Fruit fly (Drosophila melanogaster) whole organism, prepupa: ENCODE measurements around the gene tara.

Source experiments
- Blimp-1 ChIP-seq: fragments of 200-800 bp; sonication (Bioruptor generic); optimal IDR thresholded peaks from 3 replicates; lab custom pipeline; 2017; ENCODE audit warnings: missing biosample characterization, missing genetic modification characterization, mild to moderate bottlenecking, moderate library complexity, missing genetic modification reagents
- CG10631 ChIP-seq: fragments of 200-800 bp; sonication (Bioruptor generic); optimal IDR thresholded peaks from 2 replicates; lab custom pipeline; 2016; ENCODE audit warnings: missing biosample characterization, missing genetic modification characterization
- CG10669 ChIP-seq: fragments of 200-800 bp; sonication (Bioruptor generic); optimal IDR thresholded peaks from 3 replicates; lab custom pipeline; 2018; ENCODE audit warnings: missing biosample characterization, mild to moderate bottlenecking, missing genetic modification characterization, moderate library complexity
- CG11294 ChIP-seq: fragments of 200-800 bp; sonication (Bioruptor generic); IDR thresholded peaks from 2 replicates; pipeline ENCODE4 v1.3.6; 2022; ENCODE audit warnings: missing biosample characterization, missing genetic modification characterization
- CG11762 ChIP-seq: fragments of 200-800 bp; sonication (Bioruptor generic); optimal IDR thresholded peaks from 3 replicates; lab custom pipeline; 2016; ENCODE audit warnings: missing biosample characterization, missing genetic modification characterization; ENCODE audit not compliant: insufficient read depth
- CG11902 ChIP-seq: fragments of 200-800 bp; sonication (Bioruptor generic); optimal IDR thresholded peaks from 3 replicates; lab custom pipeline; 2016; ENCODE audit warnings: missing biosample characterization, missing genetic modification characterization
- CG1621 ChIP-seq: fragments of 200-800 bp; sonication (Bioruptor generic); optimal IDR thresholded peaks from 3 replicates; lab custom pipeline; 2018; ENCODE audit warnings: missing biosample characterization, mild to moderate bottlenecking, missing genetic modification characterization
- CG3032 ChIP-seq: fragments of 200-800 bp; optimal IDR thresholded peaks from 2 replicates; lab custom pipeline; 2019; ENCODE audit warnings: missing biosample characterization, mild to moderate bottlenecking, missing genetic modification characterization, moderate library complexity
- CG34406 ChIP-seq: fragments of 200-800 bp; sonication (Bioruptor generic); optimal IDR thresholded peaks from 3 replicates; lab custom pipeline; 2016; ENCODE audit warnings: missing biosample characterization, missing genetic modification characterization
- CG3919 ChIP-seq: fragments of 200-800 bp; sonication (Bioruptor generic); optimal IDR thresholded peaks from 3 replicates; lab custom pipeline; 2016; ENCODE audit warnings: missing biosample characterization, missing genetic modification characterization
- CG4318 ChIP-seq: fragments of 200-800 bp; sonication (Bioruptor generic); optimal IDR thresholded peaks from 3 replicates; lab custom pipeline; 2017; ENCODE audit warnings: missing biosample characterization, mild to moderate bottlenecking, missing genetic modification characterization
- CG6163 ChIP-seq: fragments of 200-800 bp; sonication (Bioruptor generic); IDR thresholded peaks from 3 replicates; pipeline ENCODE4 v1.3.6; 2022; ENCODE audit warnings: missing biosample characterization, missing genetic modification characterization
- CG6276 ChIP-seq: fragments of 200-800 bp; sonication (Bioruptor generic); optimal IDR thresholded peaks from 2 replicates; lab custom pipeline; 2017; ENCODE audit warnings: missing biosample characterization, mild to moderate bottlenecking, missing genetic modification characterization
- CG6792 ChIP-seq: fragments of 200-800 bp; sonication (Bioruptor generic); optimal IDR thresholded peaks from 3 replicates; lab custom pipeline; 2016; ENCODE audit warnings: missing biosample characterization, missing genetic modification characterization
- CG6808 ChIP-seq: fragments of 200-800 bp; sonication (Bioruptor generic); optimal IDR thresholded peaks from 3 replicates; lab custom pipeline; 2017; ENCODE audit warnings: missing biosample characterization, missing genetic modification characterization, mild to moderate bottlenecking, moderate library complexity, missing genetic modification reagents
- CG6854 ChIP-seq: fragments of 200-800 bp; sonication (Bioruptor generic); optimal IDR thresholded peaks from 2 replicates; lab custom pipeline; 2017; ENCODE audit warnings: missing biosample characterization, mild to moderate bottlenecking, missing genetic modification characterization
- CG7368 ChIP-seq: fragments of 200-800 bp; sonication (Bioruptor generic); optimal IDR thresholded peaks from 3 replicates; lab custom pipeline; 2016; ENCODE audit warnings: missing biosample characterization, missing genetic modification characterization
- CG8632 ChIP-seq: fragments of 200-800 bp; sonication (Bioruptor generic); optimal IDR thresholded peaks from 3 replicates; lab custom pipeline; 2016; ENCODE audit warnings: missing biosample characterization, missing genetic modification characterization
- Eip75B ChIP-seq: fragments of 200-800 bp; sonication (Bioruptor generic); optimal IDR thresholded peaks from 3 replicates; lab custom pipeline; 2016; ENCODE audit warnings: missing biosample characterization, missing genetic modification characterization
- Eip78C ChIP-seq: fragments of 200-800 bp; sonication (Bioruptor generic); peaks from one replicate; lab custom pipeline; 2016; ENCODE audit warnings: missing biosample characterization, missing genetic modification characterization
- Eip93F ChIP-seq: fragments of 200-800 bp; sonication (Bioruptor generic); optimal IDR thresholded peaks from 2 replicates; lab custom pipeline; 2016; ENCODE audit warnings: missing biosample characterization, mild to moderate bottlenecking, missing genetic modification characterization
- Ets96B ChIP-seq: fragments of 200-800 bp; optimal IDR thresholded peaks from 2 replicates; lab custom pipeline; 2019; ENCODE audit warnings: missing biosample characterization, mild to moderate bottlenecking, missing genetic modification characterization, moderate library complexity
- Gug ChIP-seq: fragments of 200-800 bp; sonication (Bioruptor generic); IDR thresholded peaks from 2 replicates; pipeline ENCODE4 v1.3.6; 2022; ENCODE audit warnings: missing biosample characterization, missing genetic modification characterization
- Hr38 ChIP-seq: sonication (Bioruptor generic); optimal IDR thresholded peaks from 2 replicates; lab custom pipeline; 2016; ENCODE audit warnings: missing biosample characterization, missing genetic modification characterization
- Hr39 ChIP-seq: fragments of 200-800 bp; sonication (Bioruptor generic); optimal IDR thresholded peaks from 2 replicates; lab custom pipeline; 2016; ENCODE audit warnings: missing biosample characterization, missing genetic modification characterization
- Hr4 ChIP-seq: fragments of 200-800 bp; sonication (Bioruptor generic); optimal IDR thresholded peaks from 3 replicates; lab custom pipeline; 2016; ENCODE audit warnings: missing biosample characterization, missing genetic modification characterization
- Lpt ChIP-seq: fragments of 200-800 bp; sonication (Bioruptor generic); optimal IDR thresholded peaks from 3 replicates; lab custom pipeline; 2016; ENCODE audit warnings: missing biosample characterization, missing genetic modification characterization
- OdsH ChIP-seq: fragments of 200-800 bp; sonication (Bioruptor generic); optimal IDR thresholded peaks from 3 replicates; lab custom pipeline; 2016; ENCODE audit warnings: missing biosample characterization, missing genetic modification characterization
- Smox ChIP-seq: fragments of 200-800 bp; sonication (Bioruptor generic); optimal IDR thresholded peaks from 3 replicates; lab custom pipeline; 2016; ENCODE audit warnings: missing biosample characterization, missing genetic modification characterization
- Sox102F ChIP-seq: fragments of 200-800 bp; sonication (Bioruptor generic); optimal IDR thresholded peaks from 2 replicates; lab custom pipeline; 2016; ENCODE audit warnings: missing biosample characterization, mild to moderate bottlenecking, missing genetic modification characterization
- Sox14 ChIP-seq: fragments of 200-800 bp; sonication (Bioruptor generic); optimal IDR thresholded peaks from 3 replicates; lab custom pipeline; 2016; ENCODE audit warnings: missing biosample characterization, missing genetic modification characterization
- achi ChIP-seq: fragments of 200-800 bp; sonication (Bioruptor generic); optimal IDR thresholded peaks from 3 replicates; lab custom pipeline; 2016; ENCODE audit warnings: missing biosample characterization, missing genetic modification characterization
- acj6 ChIP-seq: fragments of 200-800 bp; sonication (Bioruptor generic); optimal IDR thresholded peaks from 3 replicates; lab custom pipeline; 2016; ENCODE audit warnings: missing biosample characterization, missing genetic modification characterization
- cyc ChIP-seq: fragments of 200-800 bp; sonication (Bioruptor generic); optimal IDR thresholded peaks from 3 replicates; lab custom pipeline; 2016; ENCODE audit warnings: missing biosample characterization, missing genetic modification characterization
- dsx ChIP-seq: fragments of 200-800 bp; optimal IDR thresholded peaks from 3 replicates; lab custom pipeline; 2019; ENCODE audit warnings: missing biosample characterization, mild to moderate bottlenecking, missing genetic modification characterization, moderate library complexity; ENCODE audit not compliant: poor library complexity, severe bottlenecking
- esn ChIP-seq: fragments of 200-800 bp; sonication (Bioruptor generic); optimal IDR thresholded peaks from 2 replicates; lab custom pipeline; 2016; ENCODE audit warnings: missing biosample characterization, mild to moderate bottlenecking, missing genetic modification characterization, moderate library complexity
- fd59A ChIP-seq: fragments of 200-800 bp; sonication (Bioruptor generic); optimal IDR thresholded peaks from 2 replicates; lab custom pipeline; 2017; ENCODE audit warnings: missing biosample characterization, mild to moderate bottlenecking, missing genetic modification characterization, missing genetic modification reagents
- fd85E ChIP-seq: fragments of 200-800 bp; sonication (Bioruptor generic); optimal IDR thresholded peaks from 3 replicates; lab custom pipeline; 2016; ENCODE audit warnings: missing biosample characterization, missing genetic modification characterization
- lz ChIP-seq: fragments of 200-800 bp; sonication (Bioruptor generic); optimal IDR thresholded peaks from 3 replicates; lab custom pipeline; 2016; ENCODE audit warnings: missing biosample characterization, missing genetic modification characterization
- pdm3 ChIP-seq: fragments of 200-800 bp; sonication (Bioruptor generic); optimal IDR thresholded peaks from 3 replicates; lab custom pipeline; 2016; ENCODE audit warnings: missing biosample characterization, missing genetic modification characterization
- salr ChIP-seq, 2 experiments: fragments of 200-800 bp; sonication (Bioruptor generic); optimal IDR thresholded peaks; 3 replicates each; lab custom pipeline; 2016 to 2018; ENCODE audit warnings: missing biosample characterization in 2 of 2, missing genetic modification characterization in 2 of 2, mild to moderate bottlenecking in 1 of 2
- spab ChIP-seq: fragments of 200-800 bp; sonication (Bioruptor generic); optimal IDR thresholded peaks from 2 replicates; lab custom pipeline; 2017; ENCODE audit warnings: missing biosample characterization, mild to moderate bottlenecking, missing genetic modification characterization, missing genetic modification reagents
- ss ChIP-seq, 2 experiments: fragments of 200-800 bp; sonication (Bioruptor generic); optimal IDR thresholded peaks; 2 replicates in 1 of 2; 3 replicates in 1 of 2; lab custom pipeline; 2017 to 2018; ENCODE audit warnings: mild to moderate bottlenecking in 2 of 2, missing biosample characterization in 2 of 2, missing genetic modification characterization in 2 of 2, moderate library complexity in 1 of 2
- topi ChIP-seq: fragments of 200-800 bp; sonication (Bioruptor generic); optimal IDR thresholded peaks from 3 replicates; lab custom pipeline; 2016; ENCODE audit warnings: missing biosample characterization, missing genetic modification characterization

Gene tara

dm6 chr3R:16236713-16237641 is 11.5 kb downstream of the tara start (continued):
- TF ChIP-seq CG1621 (tag; lab: Kevin White, UChicago), result peak; percentile 86
- peak; percentile 95 for TF ChIP-seq pdm3
- TF ChIP-seq dsx (GFP tag; lab: Kevin White, UChicago), result peak; percentile 98
- peak; percentile 94 for TF ChIP-seq Sox102F (GFP tag; lab: Kevin White, UChicago)
- peak; percentile 92 for TF ChIP-seq Hr39 (GFP tag; lab: Kevin White, UChicago)
- TF ChIP-seq CG7368, result peak; percentile 96
- TF ChIP-seq topi (GFP tag; lab: Kevin White, UChicago), result peak; percentile 93
- peak; percentile 95 for TF ChIP-seq CG11762 (GFP tag; lab: Kevin White, UChicago)
- TF ChIP-seq Smox (GFP tag; lab: Kevin White, UChicago), result peak; percentile 93
- TF ChIP-seq spab, result peak; percentile 96
- peak; percentile 97 for TF ChIP-seq CG11902 (GFP tag; lab: Kevin White, UChicago)
- peak; percentile 94 for TF ChIP-seq lz (GFP tag; lab: Kevin White, UChicago)
- peak; percentile 95 for TF ChIP-seq fd59A
- TF ChIP-seq CG10631 (GFP tag; lab: Kevin White, UChicago), result peak; percentile 99
- TF ChIP-seq salr (GFP tag; optimal IDR thresholded peaks at IDR 0.05; lab: Kevin White, UChicago), result peak; percentile 91 to 98
- peak; percentile 98 for TF ChIP-seq acj6 (GFP tag; lab: Kevin White, UChicago)
- TF ChIP-seq CG10669 (GFP tag; lab: Kevin White, UChicago), result peak; percentile 97
- TF ChIP-seq Eip75B (GFP tag; lab: Kevin White, UChicago), result peak; percentile 81
- TF ChIP-seq Gug (GFP tag; lab: Robert Waterston, UW), result no peak
- TF ChIP-seq esn (GFP tag; lab: Kevin White, UChicago), result peak; percentile 97
- TF ChIP-seq Sox14 (GFP tag; lab: Kevin White, UChicago), result peak; percentile 93
- TF ChIP-seq CG6163 (GFP tag; lab: Robert Waterston, UW), result no peak
- TF ChIP-seq fd85E (GFP tag; lab: Kevin White, UChicago), result peak; percentile 94
- TF ChIP-seq CG6808 (GFP tag; lab: Kevin White, UChicago), result peak; percentile 96
- peak; percentile 95 for TF ChIP-seq cyc (GFP tag; lab: Kevin White, UChicago)
- peak; percentile 97 for TF ChIP-seq OdsH (GFP tag; lab: Kevin White, UChicago)
- TF ChIP-seq achi, result peak; percentile 97
- TF ChIP-seq Hr38 (GFP tag; lab: Kevin White, UChicago), result no peak
- peak; percentile 98 for TF ChIP-seq Eip78C (GFP tag; lab: Kevin White, UChicago)
- TF ChIP-seq ss (GFP tag; optimal IDR thresholded peaks at IDR 0.05; lab: Kevin White, UChicago), result peak; percentile 95 to 97

- TF ChIP-seq CG10631 (GFP tag; lab: Kevin White, UChicago) (peak; percentile 49), Eip93F (GFP tag; lab: Kevin White, UChicago) (no peak), CG6276 (GFP tag; lab: Kevin White, UChicago) (no peak), CG11294 (GFP tag; lab: Robert Waterston, UW) (no peak), Sox14 (GFP tag; lab: Kevin White, UChicago) (peak; percentile 55), cyc (GFP tag; lab: Kevin White, UChicago) (peak; percentile 24), Eip75B (GFP tag; lab: Kevin White, UChicago) (peak; percentile 37), Eip78C (GFP tag; lab: Kevin White, UChicago) (peak; percentile 90), acj6 (GFP tag; lab: Kevin White, UChicago) (peak; percentile 56), Hr4 (GFP tag; lab: Kevin White, UChicago) (peak; percentile 23), fd85E (GFP tag; lab: Kevin White, UChicago) (no peak), ss (GFP tag; optimal IDR thresholded peaks at IDR 0.05; lab: Kevin White, UChicago) (no peak), topi (GFP tag; lab: Kevin White, UChicago) (peak; percentile 35), CG6792 (GFP tag; lab: Kevin White, UChicago) (peak; percentile 9), CG4318 (no peak), CG3919 (peak; percentile 33), CG8632 (GFP tag; lab: Kevin White, UChicago) (peak; percentile 40), CG10669 (GFP tag; lab: Kevin White, UChicago) (peak; percentile 29), CG6163 (GFP tag; lab: Robert Waterston, UW) (no peak), CG11902 (GFP tag; lab: Kevin White, UChicago) (no peak), Lpt (GFP tag; lab: Kevin White, UChicago) (no peak), Ets96B (tag; lab: Kevin White, UChicago) (peak; percentile 50), Smox (GFP tag; lab: Kevin White, UChicago) (peak; percentile 21), CG34406 (GFP tag; lab: Kevin White, UChicago) (no peak), CG3032 (tag; lab: Kevin White, UChicago) (peak; percentile 19), CG6854 (no peak), Hr38 (GFP tag; lab: Kevin White, UChicago) (no peak), Blimp-1 (GFP tag; lab: Kevin White, UChicago) (no peak)
Observed at dm6 chr3R:16238016-16238710, 12.7 kb downstream of the tara start.
